Fruit fly (Drosophila melanogaster) whole organism, embryonic: Measurements from ENCODE around the gene Sec15.
A peak's percentile ranks its signal among the peaks of the same experiment; 100 is the strongest.

Source experiments
- CG1024 ChIP-seq: fragments of 200-800 bp; sonication (Bioruptor generic); IDR thresholded peaks from 2 replicates; pipeline ENCODE4 v1.3.6; 2022; ENCODE audit warnings: missing biosample characterization, missing genetic modification characterization
- CG10274 ChIP-seq: fragments of 200-800 bp; sonication (Bioruptor generic); optimal IDR thresholded peaks from 3 replicates; lab custom pipeline; 2017; ENCODE audit warnings: missing biosample characterization, mild to moderate bottlenecking, missing genetic modification characterization
- CG10654 ChIP-seq: fragments of 200-800 bp; sonication (Bioruptor generic); optimal IDR thresholded peaks from 2 replicates; lab custom pipeline; 2016; ENCODE audit warnings: missing biosample characterization, missing genetic modification characterization
- CG10979 ChIP-seq: fragments of 200-800 bp; sonication (Bioruptor generic); optimal IDR thresholded peaks from 2 replicates; lab custom pipeline; 2018; ENCODE audit warnings: missing biosample characterization, mild to moderate bottlenecking, missing genetic modification characterization, moderate library complexity
- CG11504 ChIP-seq: fragments of 200-800 bp; sonication (Bioruptor generic); optimal IDR thresholded peaks from 3 replicates; lab custom pipeline; 2019; ENCODE audit warnings: missing biosample characterization, mild to moderate bottlenecking, missing genetic modification characterization, moderate library complexity
- CG12155 ChIP-seq: fragments of 200-800 bp; sonication (Bioruptor generic); optimal IDR thresholded peaks from 3 replicates; lab custom pipeline; 2016; ENCODE audit warnings: missing biosample characterization, missing genetic modification characterization
- CG15601 ChIP-seq: fragments of 200-800 bp; sonication (Bioruptor generic); optimal IDR thresholded peaks from 3 replicates; lab custom pipeline; 2019; ENCODE audit warnings: missing biosample characterization, mild to moderate bottlenecking, missing genetic modification characterization, moderate library complexity
- CG17802 ChIP-seq: fragments of 200-800 bp; sonication (Bioruptor generic); optimal IDR thresholded peaks from 2 replicates; lab custom pipeline; 2018; ENCODE audit warnings: missing biosample characterization, mild to moderate bottlenecking, missing genetic modification characterization, moderate library complexity
- CG2129 ChIP-seq: fragments of 200-800 bp; sonication (Bioruptor generic); IDR thresholded peaks from 2 replicates; pipeline ENCODE4 v1.3.6; 2022; ENCODE audit warnings: missing biosample characterization, missing genetic modification characterization; ENCODE audit not compliant: partially characterized antibody
- CG2875 ChIP-seq: fragments of 200-800 bp; sonication (Bioruptor generic); optimal IDR thresholded peaks from 2 replicates; lab custom pipeline; 2017; ENCODE audit warnings: missing biosample characterization, mild to moderate bottlenecking, missing genetic modification characterization, missing genetic modification reagents
- CG31388 ChIP-seq: fragments of 200-800 bp; sonication (Bioruptor generic); optimal IDR thresholded peaks from 2 replicates; lab custom pipeline; 2016; ENCODE audit warnings: missing biosample characterization, missing genetic modification characterization
- CG33213 ChIP-seq: fragments of 200-800 bp; sonication (Bioruptor generic); optimal IDR thresholded peaks from 3 replicates; lab custom pipeline; 2016; ENCODE audit warnings: missing biosample characterization, missing genetic modification characterization
- CG3995 ChIP-seq: fragments of 200-800 bp; sonication (Bioruptor generic); optimal IDR thresholded peaks from 3 replicates; lab custom pipeline; 2016; ENCODE audit warnings: missing biosample characterization, missing genetic modification characterization
- CG4328 ChIP-seq: fragments of 200-800 bp; sonication (Bioruptor generic); optimal IDR thresholded peaks from 3 replicates; lab custom pipeline; 2017; ENCODE audit warnings: missing biosample characterization, missing genetic modification reagents, missing genetic modification characterization
- CG4404 ChIP-seq: fragments of 200-800 bp; sonication (Bioruptor generic); IDR thresholded peaks from 2 replicates; pipeline ENCODE4 v1.3.6; 2022; ENCODE audit warnings: missing biosample characterization, missing genetic modification characterization
- CG5953 ChIP-seq: fragments of 200-800 bp; sonication (Bioruptor generic); IDR thresholded peaks from 2 replicates; pipeline ENCODE4 v1.3.6; 2022; ENCODE audit warnings: missing biosample characterization, missing genetic modification characterization
- CG7745 ChIP-seq: fragments of 200-800 bp; sonication (Bioruptor generic); optimal IDR thresholded peaks from 2 replicates; lab custom pipeline; 2018; ENCODE audit warnings: missing biosample characterization, mild to moderate bottlenecking, missing genetic modification characterization, moderate library complexity
- CG9797 ChIP-seq: fragments of 200-800 bp; sonication (Bioruptor generic); optimal IDR thresholded peaks from 3 replicates; lab custom pipeline; 2018; ENCODE audit warnings: missing biosample characterization, mild to moderate bottlenecking, missing genetic modification characterization
- CG9932 ChIP-seq: fragments of 200-800 bp; sonication (Bioruptor generic); IDR thresholded peaks from 2 replicates; pipeline ENCODE4 v1.3.6; 2022; ENCODE audit warnings: missing biosample characterization, missing genetic modification characterization
- Drgx ChIP-seq: fragments of 200-800 bp; sonication (Bioruptor generic); IDR thresholded peaks from 2 replicates; pipeline ENCODE4 v1.3.6; 2022; ENCODE audit warnings: missing biosample characterization, missing genetic modification characterization
- Eip74EF ChIP-seq, 2 experiments: fragments of 200-800 bp in 1 of 2; fragments of >200 bp in 1 of 2; sonication (Bioruptor generic) in 1 of 2; optimal IDR thresholded peaks; 2 replicates each; lab custom pipeline; 2017 to 2019; ENCODE audit warnings: missing biosample characterization in 2 of 2, missing genetic modification characterization in 2 of 2, mild to moderate bottlenecking in 1 of 2, moderate library complexity in 1 of 2
- HLH4C ChIP-seq: fragments of 200-800 bp; sonication (Bioruptor generic); IDR thresholded peaks from 3 replicates; pipeline ENCODE4 v1.3.6; 2022; ENCODE audit warnings: missing biosample characterization, missing genetic modification characterization; ENCODE audit not compliant: partially characterized antibody
- NC2β ChIP-seq: fragments of 200-800 bp; sonication (Bioruptor generic); optimal IDR thresholded peaks from 2 replicates; lab custom pipeline; 2016; ENCODE audit warnings: missing biosample characterization, missing genetic modification characterization
- Oli ChIP-seq: fragments of 200-800 bp; sonication (Bioruptor generic); optimal IDR thresholded peaks from 2 replicates; lab custom pipeline; 2018; ENCODE audit warnings: missing biosample characterization, mild to moderate bottlenecking, missing genetic modification characterization, moderate library complexity
- ab ChIP-seq: fragments of 200-800 bp; sonication (Bioruptor generic); optimal IDR thresholded peaks from 2 replicates; lab custom pipeline; 2016; ENCODE audit warnings: missing biosample characterization, missing genetic modification characterization
- cato ChIP-seq: fragments of 200-800 bp; sonication (Bioruptor generic); optimal IDR thresholded peaks from 2 replicates; lab custom pipeline; 2016; ENCODE audit warnings: missing biosample characterization, missing genetic modification characterization, borderline replicate concordance
- chn ChIP-seq: fragments of 200-800 bp; sonication (Bioruptor generic); optimal IDR thresholded peaks from 2 replicates; lab custom pipeline; 2016; ENCODE audit warnings: missing biosample characterization, missing genetic modification characterization
- da ChIP-seq: fragments of 200-800 bp; sonication (Bioruptor generic); optimal IDR thresholded peaks from 2 replicates; lab custom pipeline; 2016; ENCODE audit warnings: missing biosample characterization, missing genetic modification characterization
- dati ChIP-seq: fragments of 200-800 bp; sonication (Bioruptor generic); IDR thresholded peaks from 2 replicates; pipeline ENCODE4 v1.3.6; 2022; ENCODE audit warnings: missing biosample characterization, missing genetic modification characterization
- ems ChIP-seq: fragments of 200-800 bp; sonication (Bioruptor generic); optimal IDR thresholded peaks from 3 replicates; lab custom pipeline; 2016; ENCODE audit warnings: missing biosample characterization, missing genetic modification characterization
- esg ChIP-seq: fragments of 200-800 bp; sonication (Bioruptor generic); conservative IDR thresholded peaks from 2 replicates; pipeline ENCODE4 v1.3.6; 2022; ENCODE audit warnings: missing biosample characterization, missing genetic modification characterization
- ewg ChIP-seq: fragments of 200-800 bp; sonication (Bioruptor generic); optimal IDR thresholded peaks from 3 replicates; lab custom pipeline; 2017; ENCODE audit warnings: mild to moderate bottlenecking, missing biosample characterization, missing genetic modification reagents, missing genetic modification characterization
- fd102C ChIP-seq: fragments of 200-800 bp; sonication (Bioruptor generic); optimal IDR thresholded peaks from 2 replicates; lab custom pipeline; 2018; ENCODE audit warnings: missing biosample characterization, mild to moderate bottlenecking, missing genetic modification characterization, moderate library complexity
- gcm ChIP-seq: fragments of 200-800 bp; sonication (Bioruptor generic); optimal IDR thresholded peaks from 2 replicates; lab custom pipeline; 2019; ENCODE audit warnings: missing biosample characterization, mild to moderate bottlenecking, missing genetic modification characterization, moderate library complexity
- ind ChIP-seq: fragments of 200-800 bp; sonication (Bioruptor generic); optimal IDR thresholded peaks from 3 replicates; lab custom pipeline; 2016; ENCODE audit warnings: missing biosample characterization, missing genetic modification characterization
- kah ChIP-seq: fragments of 200-800 bp; sonication (Bioruptor generic); optimal IDR thresholded peaks from 2 replicates; lab custom pipeline; 2018; ENCODE audit warnings: missing biosample characterization, mild to moderate bottlenecking, missing genetic modification characterization
- knrl ChIP-seq: fragments of 200-800 bp; sonication (Bioruptor generic); IDR thresholded peaks from 3 replicates; pipeline ENCODE4 v1.3.6; 2022; ENCODE audit warnings: missing biosample characterization, missing genetic modification characterization; ENCODE audit not compliant: partially characterized antibody
- lilli ChIP-seq: fragments of 200-800 bp; sonication (Bioruptor generic); optimal IDR thresholded peaks from 3 replicates; lab custom pipeline; 2016; ENCODE audit warnings: missing biosample characterization, missing genetic modification characterization
- pros ChIP-seq: fragments of 200-800 bp; sonication (Bioruptor generic); optimal IDR thresholded peaks from 3 replicates; lab custom pipeline; 2019; ENCODE audit warnings: missing biosample characterization, mild to moderate bottlenecking, missing genetic modification characterization, moderate library complexity
- schlank ChIP-seq: fragments of 200-800 bp; sonication (Bioruptor generic); optimal IDR thresholded peaks from 2 replicates; lab custom pipeline; 2018; ENCODE audit warnings: missing biosample characterization, mild to moderate bottlenecking, missing genetic modification characterization
- sqz ChIP-seq: fragments of 200-800 bp; sonication (Bioruptor generic); optimal IDR thresholded peaks from 3 replicates; lab custom pipeline; 2018; ENCODE audit warnings: missing biosample characterization, mild to moderate bottlenecking, missing genetic modification characterization
- stc ChIP-seq: fragments of 200-800 bp; sonication (Bioruptor generic); IDR thresholded peaks from 2 replicates; pipeline ENCODE4 v1.3.6; 2022; ENCODE audit warnings: missing biosample characterization, missing genetic modification characterization
- vvl ChIP-seq: fragments of 200-800 bp; sonication (Bioruptor generic); IDR thresholded peaks from 2 replicates; pipeline ENCODE4 v1.3.6; 2022; ENCODE audit warnings: missing biosample characterization, missing genetic modification characterization

The Sec15 gene

DNA sequence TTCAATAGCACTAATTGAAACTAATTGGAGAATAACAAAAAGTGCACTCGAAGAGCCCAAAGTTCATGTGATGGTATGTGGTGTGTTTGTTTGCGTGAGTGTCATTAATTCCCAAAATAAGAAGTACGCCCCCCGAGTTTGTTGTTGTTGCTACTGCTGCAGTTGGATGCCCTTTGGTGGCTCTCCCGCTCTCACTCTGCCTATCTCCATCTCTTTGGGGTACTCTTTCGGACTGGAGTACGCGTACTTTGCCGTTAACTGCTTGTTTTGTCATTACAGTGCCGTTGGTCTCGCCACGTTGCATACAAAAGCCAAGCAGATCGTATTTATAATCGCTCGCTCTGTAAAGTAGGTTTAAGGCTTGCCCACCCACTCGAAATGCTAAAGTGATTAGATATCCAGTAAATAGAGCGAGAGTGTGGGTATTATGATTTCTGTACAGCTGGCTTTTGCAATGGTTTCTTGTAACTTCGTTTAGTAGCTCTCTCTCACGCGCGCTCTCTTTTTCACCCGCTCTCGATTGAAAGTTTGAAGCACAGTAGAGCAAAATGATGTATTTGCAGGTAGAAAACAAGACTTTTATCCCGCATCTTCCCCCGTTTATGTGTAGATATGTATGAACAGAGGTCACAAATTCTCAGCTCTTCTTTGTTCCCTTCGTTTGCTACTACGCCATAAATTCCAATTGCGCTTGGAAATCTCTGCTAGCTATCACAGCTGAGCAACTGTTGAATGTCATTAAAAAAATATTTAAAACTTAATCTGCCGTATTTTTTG lies 4.4 kb upstream of the Sec15 start (continued):
- TF ChIP-seq CG10274 (GFP tag; lab: Kevin White, UChicago) (peak; percentile 11), CG1024 (GFP tag; lab: Robert Waterston, UW) (no peak), cato (GFP tag; lab: Kevin White, UChicago) (no peak), CG4328 (peak; percentile 2), ems (peak; percentile 36), CG17802 (no peak), CG2129 (GFP tag; lab: Robert Waterston, UW) (no peak), dati (GFP tag; lab: Robert Waterston, UW) (no peak), NC2β (GFP tag; lab: Kevin White, UChicago) (no peak), vvl (GFP tag; lab: Robert Waterston, UW) (no peak), chn (peak; percentile 19), CG3995 (no peak), kah (no peak), sqz (GFP tag; lab: Kevin White, UChicago) (peak; percentile 56), ewg (GFP tag; lab: Kevin White, UChicago) (peak; percentile 14), Drgx (GFP tag; lab: Robert Waterston, UW) (peak; percentile 19; the same call in 1 of the 2 replicates), CG7745 (tag; lab: Kevin White, UChicago) (no peak), CG33213 (GFP tag; lab: Kevin White, UChicago) (no peak), CG11504 (peak; percentile 60), lilli (GFP tag; lab: Kevin White, UChicago) (peak; percentile 22), esg (GFP tag; lab: Robert Waterston, UW) (0 out of 2 replicates have a peak, but pooled peaks have one; percentile 5), Eip74EF (GFP tag; optimal IDR thresholded peaks at IDR 0.05; lab: Kevin White, UChicago) (peak; percentile 31 to 41), pros (GFP tag; lab: Kevin White, UChicago) (peak; percentile 25), CG2875 (GFP tag; lab: Kevin White, UChicago) (no peak), gcm (GFP tag; lab: Kevin White, UChicago) (peak; percentile 55), HLH4C (GFP tag; lab: Robert Waterston, UW) (0 out of 3 replicates have a peak, but pooled peaks have one; percentile 23), Oli (tag; lab: Kevin White, UChicago) (peak; percentile 67), CG4404 (GFP tag; lab: Robert Waterston, UW) (no peak), da (no peak), CG31388 (GFP tag; lab: Kevin White, UChicago) (no peak), knrl (GFP tag; lab: Robert Waterston, UW) (no peak), CG10979 (tag; lab: Kevin White, UChicago) (no peak), CG9932 (GFP tag; lab: Robert Waterston, UW) (0 out of 2 replicates have a peak, but pooled peaks have one; percentile 17), ind (GFP tag; lab: Kevin White, UChicago) (peak; percentile 36), CG5953 (GFP tag; lab: Robert Waterston, UW) (no peak), schlank (tag; lab: Kevin White, UChicago) (no peak), CG10654 (no peak), CG9797 (no peak), stc (no peak), CG15601 (tag; lab: Kevin White, UChicago) (no peak), CG12155 (GFP tag; lab: Kevin White, UChicago) (peak; percentile 31), fd102C (GFP tag; lab: Kevin White, UChicago) (no peak), ab (GFP tag; lab: Kevin White, UChicago) (no peak)
- TF ChIP-seq, all 482 proteins: peak for 144
